Fruit fly (Drosophila melanogaster) whole organism, adult: ENCODE data around the gene CG5916.

ENCODE experiments used
- CG1620 ChIP-seq: fragments of 200-800 bp; sonication (Bioruptor generic); optimal IDR thresholded peaks from 2 replicates; lab custom pipeline; 2016; ENCODE audit warnings: missing biosample characterization, missing genetic modification characterization
- bab1 ChIP-seq: fragments of 200-800 bp; sonication (Bioruptor generic); optimal IDR thresholded peaks from 3 replicates; lab custom pipeline; 2019; ENCODE audit warnings: missing biosample characterization, mild to moderate bottlenecking, missing genetic modification characterization, moderate library complexity

dm6 chr3R:16113124-16113523 is 33.7 kb upstream of the CG5916 start:
- TF ChIP-seq bab1 (GFP tag; lab: Kevin White, UChicago) (no peak), CG1620 (no peak)
